Fruit fly (Drosophila melanogaster) whole organism, embryonic: ENCODE measurements around the gene CG16813.

Experiments
- Antp ChIP-seq: fragments of 200-800 bp; sonication (Bioruptor generic); optimal IDR thresholded peaks from 3 replicates; lab custom pipeline; 2016; ENCODE audit warnings: missing biosample characterization, missing genetic modification characterization
- Bteb2 ChIP-seq: fragments of 200-800 bp; sonication (Bioruptor generic); optimal IDR thresholded peaks from 2 replicates; lab custom pipeline; 2016; ENCODE audit warnings: missing biosample characterization, missing genetic modification characterization
- CG10209 ChIP-seq: fragments of 200-800 bp; sonication (Bioruptor generic); optimal IDR thresholded peaks from 3 replicates; lab custom pipeline; 2017; ENCODE audit warnings: missing biosample characterization, mild to moderate bottlenecking, missing genetic modification characterization, missing genetic modification reagents
- CG10366 ChIP-seq: fragments of 200-800 bp; sonication (Bioruptor generic); IDR thresholded peaks from 2 replicates; pipeline ENCODE4 v1.3.6; 2022; ENCODE audit warnings: missing biosample characterization, missing genetic modification characterization
- CG12659 ChIP-seq: fragments of 200-800 bp; sonication (Bioruptor generic); optimal IDR thresholded peaks from 3 replicates; lab custom pipeline; 2017; ENCODE audit warnings: mild to moderate bottlenecking, missing biosample characterization, missing genetic modification reagents, missing genetic modification characterization
- CG12744 ChIP-seq: fragments of 200-800 bp; sonication (Bioruptor generic); optimal IDR thresholded peaks from 2 replicates; lab custom pipeline; 2016; ENCODE audit warnings: missing biosample characterization, missing genetic modification characterization
- CG12769 ChIP-seq: fragments of 200-800 bp; sonication (Bioruptor generic); optimal IDR thresholded peaks from 2 replicates; lab custom pipeline; 2019; ENCODE audit warnings: missing biosample characterization, mild to moderate bottlenecking, missing genetic modification characterization, moderate library complexity
- CG13287 ChIP-seq: fragments of 200-800 bp; sonication (Bioruptor generic); IDR thresholded peaks from 2 replicates; pipeline ENCODE4 v1.3.6; 2022; ENCODE audit warnings: missing biosample characterization, missing genetic modification characterization; ENCODE audit not compliant: partially characterized antibody
- CG14441 ChIP-seq: fragments of 200-800 bp; sonication (Bioruptor generic); IDR thresholded peaks from 2 replicates; pipeline ENCODE4 v1.3.6; 2022; ENCODE audit warnings: missing biosample characterization, missing genetic modification characterization
- CG1529 ChIP-seq: fragments of 200-800 bp; sonication (Bioruptor generic); optimal IDR thresholded peaks from 3 replicates; lab custom pipeline; 2018; ENCODE audit warnings: missing biosample characterization, missing genetic modification characterization
- CG30020 ChIP-seq: fragments of 200-800 bp; optimal IDR thresholded peaks from 2 replicates; lab custom pipeline; 2019; ENCODE audit warnings: missing biosample characterization, mild to moderate bottlenecking, missing genetic modification characterization, moderate library complexity
- CG30431 ChIP-seq: fragments of 200-800 bp; sonication (Bioruptor generic); optimal IDR thresholded peaks from 2 replicates; lab custom pipeline; 2017; ENCODE audit warnings: missing biosample characterization, missing genetic modification characterization
- CG31441 ChIP-seq: fragments of 200-800 bp; sonication (Bioruptor generic); IDR thresholded peaks from 2 replicates; pipeline ENCODE4 v1.3.6; 2022; ENCODE audit warnings: missing biosample characterization, missing genetic modification characterization
- CG3995 ChIP-seq: fragments of 200-800 bp; sonication (Bioruptor generic); optimal IDR thresholded peaks from 3 replicates; lab custom pipeline; 2016; ENCODE audit warnings: missing biosample characterization, missing genetic modification characterization
- CG42726 ChIP-seq: fragments of 200-800 bp; sonication (Bioruptor generic); IDR thresholded peaks from 2 replicates; pipeline ENCODE4 v1.3.6; 2022; ENCODE audit warnings: missing biosample characterization, missing genetic modification characterization; ENCODE audit not compliant: partially characterized antibody
- CG4282 ChIP-seq: fragments of 200-800 bp; sonication (Bioruptor generic); optimal IDR thresholded peaks from 2 replicates; lab custom pipeline; 2016; ENCODE audit warnings: missing biosample characterization, missing genetic modification characterization
- CG4404 ChIP-seq: fragments of 200-800 bp; sonication (Bioruptor generic); IDR thresholded peaks from 2 replicates; pipeline ENCODE4 v1.3.6; 2022; ENCODE audit warnings: missing biosample characterization, missing genetic modification characterization
- CG6654 ChIP-seq: fragments of 200-800 bp; sonication (Bioruptor generic); optimal IDR thresholded peaks from 2 replicates; lab custom pipeline; 2017; ENCODE audit warnings: missing biosample characterization, mild to moderate bottlenecking, missing genetic modification characterization
- CG8281 ChIP-seq: fragments of 200-800 bp; sonication (Bioruptor generic); optimal IDR thresholded peaks from 2 replicates; lab custom pipeline; 2018; ENCODE audit warnings: missing biosample characterization, mild to moderate bottlenecking, missing genetic modification characterization, moderate library complexity
- CG8290 ChIP-seq, 3 experiments: fragments of 200-800 bp; sonication (Bioruptor generic); optimal IDR thresholded peaks; 2 replicates each; lab custom pipeline; 2016 to 2019; ENCODE audit warnings: missing biosample characterization in 3 of 3, missing genetic modification characterization in 3 of 3, mild to moderate bottlenecking in 2 of 3, moderate library complexity in 1 of 3
- CG8359 ChIP-seq: fragments of 200-800 bp; sonication (Bioruptor generic); optimal IDR thresholded peaks from 2 replicates; lab custom pipeline; 2017; ENCODE audit warnings: missing biosample characterization, mild to moderate bottlenecking, missing genetic modification characterization, borderline replicate concordance
- CG8388 ChIP-seq: fragments of 200-800 bp; sonication (Bioruptor generic); optimal IDR thresholded peaks from 2 replicates; lab custom pipeline; 2019; ENCODE audit warnings: missing biosample characterization, mild to moderate bottlenecking, missing genetic modification characterization, moderate library complexity
- CG8944 ChIP-seq: fragments of 200-800 bp; sonication (Bioruptor generic); optimal IDR thresholded peaks from 3 replicates; lab custom pipeline; 2016; ENCODE audit warnings: missing biosample characterization, missing genetic modification characterization
- CG9437 ChIP-seq: fragments of 200-800 bp; sonication (Bioruptor generic); optimal IDR thresholded peaks from 2 replicates; lab custom pipeline; 2018; ENCODE audit warnings: missing biosample characterization, mild to moderate bottlenecking, missing genetic modification characterization
- E2f2 ChIP-seq: fragments of 200-800 bp; sonication (Bioruptor generic); IDR thresholded peaks from 2 replicates; pipeline ENCODE4 v1.3.6; 2022; ENCODE audit warnings: missing biosample characterization, missing genetic modification characterization
- Fer1 ChIP-seq: fragments of 200-800 bp; sonication (Bioruptor generic); optimal IDR thresholded peaks from 2 replicates; lab custom pipeline; 2017; ENCODE audit warnings: missing biosample characterization, mild to moderate bottlenecking, missing genetic modification characterization
- HLH3B ChIP-seq: fragments of 200-800 bp; sonication (Bioruptor generic); IDR thresholded peaks from 2 replicates; pipeline ENCODE4 v1.3.6; 2022; ENCODE audit warnings: missing biosample characterization, missing genetic modification characterization
- HLHmδ ChIP-seq: fragments of 200-800 bp; sonication (Bioruptor generic); optimal IDR thresholded peaks from 2 replicates; lab custom pipeline; 2018; ENCODE audit warnings: missing biosample characterization, mild to moderate bottlenecking, missing genetic modification characterization, moderate library complexity
- Lim3 ChIP-seq: fragments of 200-800 bp; sonication (Bioruptor generic); IDR thresholded peaks from 2 replicates; pipeline ENCODE4 v1.3.6; 2022; ENCODE audit warnings: missing biosample characterization, missing genetic modification characterization
- MBD-R2 ChIP-seq: fragments of 200-800 bp; sonication (Bioruptor generic); IDR thresholded peaks from 2 replicates; pipeline ENCODE4 v1.3.6; 2022; ENCODE audit warnings: missing biosample characterization, missing genetic modification characterization
- Mrtf ChIP-seq: fragments of 200-800 bp; sonication (Bioruptor generic); IDR thresholded peaks from 3 replicates; pipeline ENCODE4 v1.3.6; 2022; ENCODE audit warnings: missing biosample characterization, missing genetic modification characterization
- Myb ChIP-seq: fragments of 200-800 bp; sonication (Bioruptor generic); optimal IDR thresholded peaks from 2 replicates; lab custom pipeline; 2016; ENCODE audit warnings: missing biosample characterization, missing genetic modification characterization
- Neu2 ChIP-seq: fragments of 200-800 bp; sonication (Bioruptor generic); optimal IDR thresholded peaks from 3 replicates; lab custom pipeline; 2016; ENCODE audit warnings: missing biosample characterization, missing genetic modification characterization, borderline replicate concordance
- Nf-YB ChIP-seq: fragments of 200-800 bp; sonication (Bioruptor generic); optimal IDR thresholded peaks from 3 replicates; lab custom pipeline; 2019; ENCODE audit warnings: missing biosample characterization, mild to moderate bottlenecking, missing genetic modification characterization, moderate library complexity
- Nf-YC ChIP-seq: fragments of 200-800 bp; optimal IDR thresholded peaks from 3 replicates; lab custom pipeline; 2019; ENCODE audit warnings: missing biosample characterization, mild to moderate bottlenecking, missing genetic modification characterization, moderate library complexity
- Oaz ChIP-seq: fragments of 200-800 bp; sonication (Bioruptor generic); IDR thresholded peaks from 2 replicates; pipeline ENCODE4 v1.3.6; 2022; ENCODE audit warnings: missing biosample characterization, missing genetic modification characterization
- Pdp1 ChIP-seq, 2 experiments: fragments of 200-800 bp; sonication (Bioruptor generic); optimal IDR thresholded peaks; 3 replicates each; lab custom pipeline; 2016; ENCODE audit warnings: missing biosample characterization in 2 of 2, missing genetic modification characterization in 2 of 2, mild to moderate bottlenecking in 1 of 2, moderate library complexity in 1 of 2
- dpn ChIP-seq, 2 experiments: fragments of 200-800 bp; sonication (Bioruptor generic); optimal IDR thresholded peaks; 3 replicates each; lab custom pipeline; 2016; ENCODE audit warnings: missing biosample characterization in 2 of 2, missing genetic modification characterization in 2 of 2
- exex ChIP-seq: fragments of 200-800 bp; sonication (Bioruptor generic); optimal IDR thresholded peaks from 4 replicates; lab custom pipeline; 2018; ENCODE audit warnings: missing biosample characterization, mild to moderate bottlenecking, missing genetic modification characterization, moderate library complexity
- eyg ChIP-seq: fragments of 200-800 bp; sonication (Bioruptor generic); optimal IDR thresholded peaks from 3 replicates; lab custom pipeline; 2016; ENCODE audit warnings: missing biosample characterization, missing genetic modification characterization
- fd3F ChIP-seq: fragments of 200-800 bp; sonication (Bioruptor generic); optimal IDR thresholded peaks from 2 replicates; lab custom pipeline; 2018; ENCODE audit warnings: missing biosample characterization, mild to moderate bottlenecking, missing genetic modification characterization, moderate library complexity
- fru ChIP-seq: fragments of >200 bp; optimal IDR thresholded peaks from 2 replicates; lab custom pipeline; 2017
- ftz-f1 ChIP-seq: fragments of 200-800 bp; sonication (Bioruptor generic); optimal IDR thresholded peaks from 2 replicates; lab custom pipeline; 2016; ENCODE audit warnings: missing biosample characterization, missing genetic modification characterization
- hth ChIP-seq: fragments of >200 bp; optimal IDR thresholded peaks from 2 replicates; lab custom pipeline; 2017; ENCODE audit warnings: inconsistent platforms
- pum ChIP-seq: fragments of 200-800 bp; sonication (Bioruptor generic); optimal IDR thresholded peaks from 2 replicates; lab custom pipeline; 2016; ENCODE audit warnings: missing biosample characterization, missing genetic modification characterization
- so ChIP-seq: fragments of 200-800 bp; sonication (Bioruptor generic); IDR thresholded peaks from 3 replicates; pipeline ENCODE4 v1.3.6; 2022; ENCODE audit warnings: missing biosample characterization, missing genetic modification characterization
- sob ChIP-seq: fragments of 200-800 bp; sonication (Bioruptor generic); IDR thresholded peaks from 2 replicates; pipeline ENCODE4 v1.3.6; 2022; ENCODE audit warnings: missing biosample characterization, missing genetic modification characterization
- tio ChIP-seq: fragments of 200-800 bp; sonication (Bioruptor generic); optimal IDR thresholded peaks from 2 replicates; lab custom pipeline; 2017; ENCODE audit warnings: missing biosample characterization, missing genetic modification characterization, inconsistent platforms
- trem ChIP-seq: fragments of 200-800 bp; optimal IDR thresholded peaks from 3 replicates; lab custom pipeline; 2019; ENCODE audit warnings: missing biosample characterization, mild to moderate bottlenecking, missing genetic modification characterization, moderate library complexity
- unpg ChIP-seq: fragments of 200-800 bp; sonication (Bioruptor generic); optimal IDR thresholded peaks from 3 replicates; lab custom pipeline; 2018; ENCODE audit warnings: missing biosample characterization, mild to moderate bottlenecking, missing genetic modification characterization, moderate library complexity
- zf30C ChIP-seq: fragments of 200-800 bp; sonication (Bioruptor generic); optimal IDR thresholded peaks from 3 replicates; lab custom pipeline; 2018; ENCODE audit warnings: missing biosample characterization, mild to moderate bottlenecking, missing genetic modification characterization

The CG16813 gene

DNA sequence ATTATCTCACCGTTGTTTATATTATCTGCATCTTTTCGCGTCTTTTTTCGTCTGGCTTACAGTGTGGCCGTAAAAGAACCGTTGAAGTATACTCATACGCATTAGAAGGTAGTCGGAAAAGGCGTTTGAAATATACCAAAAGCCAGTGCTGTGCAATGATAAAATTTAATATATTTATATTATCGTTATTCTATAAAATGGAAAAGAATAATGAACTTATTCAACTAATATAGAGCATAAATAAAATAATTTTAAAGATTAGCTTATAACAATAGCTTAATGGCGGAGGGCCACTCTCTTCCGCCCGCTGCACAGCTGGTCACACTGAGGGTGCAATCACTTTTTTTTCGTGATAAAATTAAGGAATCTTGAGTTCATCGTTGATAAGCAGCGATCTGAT lies 35.4 kb upstream of the CG16813 start, which contains the start of the genes CG16974 and Edem2 (continued):
- TF ChIP-seq CG42726 (GFP tag; lab: Robert Waterston, UW) (no peak), Bteb2 (peak; percentile 8), zf30C (GFP tag; lab: Kevin White, UChicago) (no peak), CG12769 (tag; lab: Kevin White, UChicago) (no peak), CG14441 (GFP tag; lab: Robert Waterston, UW) (peak; percentile 81), ftz-f1 (peak; percentile 39), E2f2 (peak; percentile 52), CG3995 (peak; percentile 60), CG8281 (no peak), CG4404 (GFP tag; lab: Robert Waterston, UW) (peak; percentile 71), CG30020 (tag; lab: Kevin White, UChicago) (peak; percentile 66), pum (GFP tag; lab: Kevin White, UChicago) (no peak), fd3F (GFP tag; lab: Kevin White, UChicago) (peak; percentile 30), Mrtf (GFP tag; lab: Robert Waterston, UW) (peak; percentile 52; the same call in 1 of the 3 replicates), exex (tag; lab: Kevin White, UChicago) (no peak), Fer1 (GFP tag; lab: Kevin White, UChicago) (peak; percentile 67), sob (GFP tag; lab: Robert Waterston, UW) (peak; percentile 87), unpg (no peak), CG4282 (GFP tag; lab: Kevin White, UChicago) (no peak), HLH3B (peak; percentile 76), CG12744 (GFP tag; lab: Kevin White, UChicago) (no peak), CG8944 (GFP tag; lab: Kevin White, UChicago) (no peak), eyg (GFP tag; lab: Kevin White, UChicago) (no peak), MBD-R2 (GFP tag; lab: Robert Waterston, UW) (peak; percentile 75), so (GFP tag; lab: Robert Waterston, UW) (peak; percentile 31; the same call in 1 of the 3 replicates), CG30431 (peak; percentile 4), CG9437 (GFP tag; lab: Kevin White, UChicago) (peak; percentile 25), CG31441 (GFP tag; lab: Robert Waterston, UW) (no peak), hth (lab: Kevin White, UChicago) (no peak), CG8388 (no peak), Lim3 (GFP tag; lab: Robert Waterston, UW) (no peak), Oaz (0 out of 2 replicates have a peak, but pooled peaks have one; percentile 11), tio (GFP tag; lab: Kevin White, UChicago) (no peak), fru (lab: Kevin White, UChicago) (no peak), Myb (GFP tag; lab: Kevin White, UChicago) (no peak), Neu2 (GFP tag; lab: Kevin White, UChicago) (no peak), CG8359 (GFP tag; lab: Kevin White, UChicago) (no peak), CG6654 (no peak), trem (tag; lab: Kevin White, UChicago) (peak; percentile 87), CG8290 (GFP tag; optimal IDR thresholded peaks at IDR 0.05; lab: Kevin White, UChicago) (no peak), CG8290 (tag; optimal IDR thresholded peaks at IDR 0.05; lab: Kevin White, UChicago) (no peak), CG1529 (no peak), dpn (GFP tag; optimal IDR thresholded peaks at IDR 0.05; lab: Kevin White, UChicago) (peak; percentile 37 to 83), Nf-YB (peak; percentile 40), Pdp1 (GFP tag; optimal IDR thresholded peaks at IDR 0.05; lab: Kevin White, UChicago) (peak in 1 of 2 experiments; percentile 39), Antp (no peak), Nf-YC (peak; percentile 74), CG10366 (0 out of 2 replicates have a peak, but pooled peaks have one; percentile 49), CG12659 (GFP tag; lab: Kevin White, UChicago) (peak; percentile 90), CG13287 (GFP tag; lab: Robert Waterston, UW) (peak; percentile 34; the same call in 1 of the 2 replicates), CG10209 (no peak), HLHmδ (GFP tag; lab: Kevin White, UChicago) (no peak)
